Fruit fly (Drosophila melanogaster) whole organism, adult: ENCODE measurements around the gene Taf2.

Experiments
- CG11617 ChIP-seq: fragments of 200-800 bp; sonication (Bioruptor generic); optimal IDR thresholded peaks from 2 replicates; lab custom pipeline; 2017; ENCODE audit warnings: mild to moderate bottlenecking, missing biosample characterization, missing genetic modification reagents, missing genetic modification characterization
- CG12768 ChIP-seq: fragments of 200-800 bp; sonication (Bioruptor generic); optimal IDR thresholded peaks from 2 replicates; lab custom pipeline; 2017; ENCODE audit warnings: missing biosample characterization, missing genetic modification characterization, mild to moderate bottlenecking, moderate library complexity, missing genetic modification reagents
- CG14711 ChIP-seq: fragments of 200-800 bp; sonication (Bioruptor generic); optimal IDR thresholded peaks from 2 replicates; lab custom pipeline; 2018; ENCODE audit warnings: missing biosample characterization, mild to moderate bottlenecking, missing genetic modification characterization, moderate library complexity
- CG1620 ChIP-seq: fragments of 200-800 bp; sonication (Bioruptor generic); optimal IDR thresholded peaks from 2 replicates; lab custom pipeline; 2016; ENCODE audit warnings: missing biosample characterization, missing genetic modification characterization
- CG33017 ChIP-seq: fragments of 200-800 bp; sonication (Bioruptor generic); optimal IDR thresholded peaks from 2 replicates; lab custom pipeline; 2018; ENCODE audit warnings: missing biosample characterization, mild to moderate bottlenecking, missing genetic modification characterization, moderate library complexity
- CG5204 ChIP-seq: fragments of 200-800 bp; sonication (Bioruptor generic); optimal IDR thresholded peaks from 2 replicates; lab custom pipeline; 2016; ENCODE audit warnings: missing biosample characterization, missing genetic modification characterization
- CG7045 ChIP-seq: fragments of 200-800 bp; sonication (Bioruptor generic); optimal IDR thresholded peaks from 2 replicates; lab custom pipeline; 2017; ENCODE audit warnings: missing biosample characterization, mild to moderate bottlenecking, missing genetic modification characterization
- CG7101 ChIP-seq: fragments of 200-800 bp; sonication (Bioruptor generic); optimal IDR thresholded peaks from 2 replicates; lab custom pipeline; 2018; ENCODE audit warnings: missing biosample characterization, mild to moderate bottlenecking, missing genetic modification characterization, moderate library complexity
- Clk ChIP-seq: fragments of 200-800 bp; sonication (Bioruptor generic); optimal IDR thresholded peaks from 2 replicates; lab custom pipeline; 2017; ENCODE audit warnings: missing biosample characterization, missing genetic modification characterization
- Crg-1 ChIP-seq: fragments of 200-800 bp; sonication (Bioruptor generic); optimal IDR thresholded peaks from 2 replicates; lab custom pipeline; 2016; ENCODE audit warnings: missing biosample characterization, missing genetic modification characterization
- Hr96 ChIP-seq: fragments of 200-800 bp; sonication (Bioruptor generic); optimal IDR thresholded peaks from 2 replicates; lab custom pipeline; 2016; ENCODE audit warnings: missing biosample characterization, missing genetic modification characterization
- Mnt ChIP-seq: fragments of 200-800 bp; sonication (Bioruptor generic); optimal IDR thresholded peaks from 2 replicates; lab custom pipeline; 2016; ENCODE audit warnings: missing biosample characterization, mild to moderate bottlenecking, missing genetic modification characterization
- bab1 ChIP-seq: fragments of 200-800 bp; sonication (Bioruptor generic); optimal IDR thresholded peaks from 3 replicates; lab custom pipeline; 2019; ENCODE audit warnings: missing biosample characterization, mild to moderate bottlenecking, missing genetic modification characterization, moderate library complexity
- cic ChIP-seq: fragments of 200-800 bp; sonication (Bioruptor generic); optimal IDR thresholded peaks from 2 replicates; lab custom pipeline; 2017; ENCODE audit warnings: missing biosample characterization, mild to moderate bottlenecking, missing genetic modification characterization, moderate library complexity
- cnc ChIP-seq, 2 experiments: fragments of >200 bp; optimal IDR thresholded peaks; 2 replicates each; lab custom pipeline; 2017
- kay ChIP-seq: fragments of 200-800 bp; sonication (Bioruptor generic); peaks from one replicate; lab custom pipeline; 2016; ENCODE audit warnings: missing biosample characterization, missing genetic modification characterization, borderline replicate concordance
- ovo ChIP-seq: fragments of 200-800 bp; sonication (Bioruptor generic); optimal IDR thresholded peaks from 2 replicates; lab custom pipeline; 2016; ENCODE audit warnings: missing biosample characterization, missing genetic modification characterization
- pad ChIP-seq: fragments of 200-800 bp; sonication (Bioruptor generic); optimal IDR thresholded peaks from 3 replicates; lab custom pipeline; 2017; ENCODE audit warnings: missing biosample characterization, missing genetic modification characterization, mild to moderate bottlenecking, moderate library complexity, missing genetic modification reagents
- tj ChIP-seq: fragments of 200-800 bp; sonication (Bioruptor generic); optimal IDR thresholded peaks from 3 replicates; lab custom pipeline; 2017; ENCODE audit warnings: missing biosample characterization, mild to moderate bottlenecking, missing genetic modification characterization, moderate library complexity
- toe ChIP-seq: fragments of 200-800 bp; sonication (Bioruptor generic); optimal IDR thresholded peaks from 2 replicates; lab custom pipeline; 2016; ENCODE audit warnings: missing biosample characterization, missing genetic modification characterization

Taf2 gene

DNA sequence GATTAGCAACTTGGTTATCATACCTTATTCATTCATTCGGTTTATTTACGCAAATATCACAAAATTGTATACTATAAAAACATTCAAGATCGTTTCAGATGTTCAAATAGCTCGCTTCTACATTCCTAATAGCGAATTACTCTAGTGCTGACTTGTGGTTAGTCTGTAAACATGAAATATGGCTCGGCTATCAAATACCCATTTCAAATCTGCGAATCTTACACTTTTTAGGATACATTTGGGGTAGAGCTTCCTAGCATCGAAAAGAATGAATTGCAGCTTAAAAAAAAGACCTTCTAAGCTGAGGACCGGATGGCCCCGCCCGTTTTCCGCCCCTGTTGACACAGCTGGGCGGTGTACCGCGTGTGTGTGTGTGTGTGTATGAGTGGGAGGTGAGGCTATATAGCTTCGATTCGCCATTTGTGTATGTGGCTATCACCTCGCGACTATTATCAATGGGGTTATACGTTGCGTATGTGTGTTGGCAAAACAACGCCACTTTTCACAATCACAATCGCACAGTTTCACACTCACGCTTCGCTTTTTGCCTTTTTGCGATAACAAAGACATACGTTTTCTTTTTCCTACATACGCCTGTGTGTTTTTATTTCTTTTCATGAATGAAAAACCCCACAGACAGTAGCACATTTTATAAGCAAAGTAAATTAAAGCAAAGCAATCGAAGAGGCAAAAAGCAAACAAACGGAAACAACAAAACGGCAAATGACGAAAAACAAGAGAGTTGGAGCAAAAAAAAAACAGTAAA, 41.7 kb downstream of the Taf2 start:
- TF ChIP-seq Mnt (GFP tag; lab: Kevin White, UChicago) (peak; percentile 36), CG7101 (tag; lab: Kevin White, UChicago) (no peak), Hr96 (GFP tag; lab: Kevin White, UChicago) (no peak), cic (peak; percentile 99)

DNA sequence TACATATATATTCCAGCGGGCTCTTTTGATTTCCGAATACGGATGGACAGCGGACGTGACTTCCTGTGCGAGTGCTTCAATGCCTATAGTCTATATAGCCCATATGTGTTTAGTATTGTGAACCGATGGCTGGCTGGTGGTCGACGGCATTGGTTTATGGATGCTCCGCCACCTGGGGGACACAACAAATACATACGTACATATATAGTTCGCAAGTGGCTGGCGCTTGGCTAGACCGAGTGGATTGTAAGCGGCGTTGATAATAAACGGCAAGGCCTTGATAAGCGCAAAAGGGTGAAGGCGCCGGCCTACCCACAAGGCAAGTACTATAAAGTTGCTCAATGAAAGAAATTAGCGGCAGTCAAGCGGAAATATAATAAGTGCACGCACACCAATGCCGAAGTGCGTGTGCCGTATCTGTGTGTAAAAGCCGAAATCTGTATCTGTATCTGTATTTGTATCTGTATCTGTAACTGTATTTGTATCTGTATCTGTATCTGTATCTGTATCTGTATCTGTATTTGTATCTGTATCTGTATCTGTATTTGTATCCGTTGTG, 42.4 kb downstream of the Taf2 start:
- TF ChIP-seq pad (GFP tag; lab: Kevin White, UChicago) = no peak
- TF ChIP-seq cic = peak; percentile 84

DNA sequence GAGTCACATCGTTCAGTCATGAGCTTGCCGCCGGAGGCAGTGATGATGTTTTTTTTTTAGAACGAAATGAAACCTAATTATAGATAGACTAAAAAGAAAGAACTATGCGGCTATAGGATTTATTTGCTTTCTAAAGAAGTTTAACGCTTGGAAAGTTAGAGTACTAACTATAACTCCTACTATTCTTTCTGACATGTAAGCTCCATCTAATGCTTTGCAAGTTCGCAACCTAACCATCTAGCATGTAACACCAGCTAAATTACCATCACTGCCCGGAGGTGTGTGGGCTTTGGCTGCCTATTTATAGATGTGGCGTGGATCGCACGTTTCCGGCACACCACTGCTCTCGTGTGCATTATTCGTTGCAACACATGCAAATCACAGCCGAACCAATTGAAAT, 46.4 kb downstream of the Taf2 start:
- TF ChIP-seq Mnt (GFP tag; lab: Kevin White, UChicago) (no peak), CG12768 (GFP tag; lab: Kevin White, UChicago) (no peak), toe (GFP tag; lab: Kevin White, UChicago) (no peak), Clk (no peak), bab1 (GFP tag; lab: Kevin White, UChicago) (no peak), pad (GFP tag; lab: Kevin White, UChicago) (no peak), CG33017 (tag; lab: Kevin White, UChicago) (no peak), tj (GFP tag; lab: Kevin White, UChicago) (no peak), CG14711 (tag; lab: Kevin White, UChicago) (no peak), ovo (GFP tag; lab: Kevin White, UChicago) (no peak), CG7045 (GFP tag; lab: Kevin White, UChicago) (no peak), cnc (optimal IDR thresholded peaks at IDR 0.05; lab: Kevin White, UChicago) (no peak), CG11617 (no peak), CG5204 (GFP tag; lab: Kevin White, UChicago) (no peak), kay (GFP tag; lab: Kevin White, UChicago) (no peak), CG1620 (GFP tag; lab: Kevin White, UChicago) (no peak)

DNA sequence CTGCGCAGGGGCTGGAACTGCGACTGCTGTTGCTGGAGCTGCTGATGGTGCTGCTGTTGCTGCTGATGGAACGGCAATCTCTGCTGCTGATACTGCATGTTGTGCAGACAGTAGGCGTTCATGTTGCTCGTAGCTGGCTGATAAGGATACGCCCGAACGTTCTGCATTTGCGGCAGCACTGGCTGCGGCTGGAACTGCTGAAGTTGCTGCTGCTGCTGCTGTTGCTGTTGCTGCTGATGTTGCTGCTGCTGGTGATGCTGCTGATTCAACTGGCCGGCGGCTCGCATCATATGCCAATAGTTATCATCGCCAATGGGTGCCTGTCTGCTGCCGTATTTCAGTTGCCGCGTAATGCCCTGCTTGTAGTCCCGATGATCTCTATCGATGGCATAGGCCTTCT, 47.8 kb downstream of the Taf2 start:
- no peak for TF ChIP-seq CG12768 (GFP tag; lab: Kevin White, UChicago)
- no peak for TF ChIP-seq CG5204 (GFP tag; lab: Kevin White, UChicago)
- no peak for TF ChIP-seq CG33017 (tag; lab: Kevin White, UChicago)
- no peak for TF ChIP-seq cnc (optimal IDR thresholded peaks at IDR 0.05; lab: Kevin White, UChicago)
- no peak for TF ChIP-seq kay (GFP tag; lab: Kevin White, UChicago)
- no peak for TF ChIP-seq Mnt (GFP tag; lab: Kevin White, UChicago)
- no peak for TF ChIP-seq toe (GFP tag; lab: Kevin White, UChicago)
- TF ChIP-seq CG7045 (GFP tag; lab: Kevin White, UChicago) = no peak
- no peak for TF ChIP-seq ovo (GFP tag; lab: Kevin White, UChicago)
- TF ChIP-seq pad (GFP tag; lab: Kevin White, UChicago) = no peak
- no peak for TF ChIP-seq CG11617
- TF ChIP-seq Clk = no peak
- no peak for TF ChIP-seq CG7101 (tag; lab: Kevin White, UChicago)
- TF ChIP-seq cic = no peak
- no peak for TF ChIP-seq Crg-1 (GFP tag; lab: Kevin White, UChicago)

DNA sequence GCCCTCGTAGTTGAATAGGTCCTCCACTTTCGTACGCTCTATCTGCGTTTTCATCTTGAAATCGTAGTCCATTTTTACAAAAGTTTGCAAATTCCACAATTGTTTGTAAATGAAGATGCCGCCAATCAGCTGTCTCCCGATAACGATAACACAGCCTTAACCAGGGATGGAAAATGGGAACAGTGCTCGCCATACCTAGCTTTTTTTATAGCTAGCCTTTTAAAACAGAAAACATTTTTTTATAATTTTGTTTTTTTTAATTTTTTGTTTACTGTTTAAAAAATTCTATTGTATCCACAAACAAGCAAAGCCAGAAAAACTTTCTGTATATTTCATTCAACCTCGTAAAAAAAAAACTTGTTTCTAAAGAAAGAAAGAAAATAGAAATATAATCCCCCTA, 49.9 kb downstream of the Taf2 start, which contains the start of gene Cdk8:
Gene Cdk8, minus strand, starts transcription at position 137 of the 400 bp plus-strand sequence.
- no peak for TF ChIP-seq cnc (optimal IDR thresholded peaks at IDR 0.05; lab: Kevin White, UChicago)
- peak; percentile 5 for TF ChIP-seq CG33017 (tag; lab: Kevin White, UChicago)
- TF ChIP-seq CG14711 (tag; lab: Kevin White, UChicago) = peak; percentile 42
- no peak for TF ChIP-seq pad (GFP tag; lab: Kevin White, UChicago)
- TF ChIP-seq kay (GFP tag; lab: Kevin White, UChicago) = peak; percentile 7
- TF ChIP-seq Mnt (GFP tag; lab: Kevin White, UChicago) = peak; percentile 8
- TF ChIP-seq Crg-1 (GFP tag; lab: Kevin White, UChicago) = no peak
- peak; percentile 24 for TF ChIP-seq bab1 (GFP tag; lab: Kevin White, UChicago)
- TF ChIP-seq toe (GFP tag; lab: Kevin White, UChicago) = no peak
- no peak for TF ChIP-seq CG7045 (GFP tag; lab: Kevin White, UChicago)
- no peak for TF ChIP-seq CG1620 (GFP tag; lab: Kevin White, UChicago)
- no peak for TF ChIP-seq Clk
- no peak for TF ChIP-seq Hr96 (GFP tag; lab: Kevin White, UChicago)
- no peak for TF ChIP-seq ovo (GFP tag; lab: Kevin White, UChicago)
- peak; percentile 0 for TF ChIP-seq CG7101 (tag; lab: Kevin White, UChicago)
- no peak for TF ChIP-seq CG11617
- no peak for TF ChIP-seq CG12768 (GFP tag; lab: Kevin White, UChicago)
- no peak for TF ChIP-seq cic
- TF ChIP-seq CG5204 (GFP tag; lab: Kevin White, UChicago) = no peak
- no peak for TF ChIP-seq tj (GFP tag; lab: Kevin White, UChicago)

DNA sequence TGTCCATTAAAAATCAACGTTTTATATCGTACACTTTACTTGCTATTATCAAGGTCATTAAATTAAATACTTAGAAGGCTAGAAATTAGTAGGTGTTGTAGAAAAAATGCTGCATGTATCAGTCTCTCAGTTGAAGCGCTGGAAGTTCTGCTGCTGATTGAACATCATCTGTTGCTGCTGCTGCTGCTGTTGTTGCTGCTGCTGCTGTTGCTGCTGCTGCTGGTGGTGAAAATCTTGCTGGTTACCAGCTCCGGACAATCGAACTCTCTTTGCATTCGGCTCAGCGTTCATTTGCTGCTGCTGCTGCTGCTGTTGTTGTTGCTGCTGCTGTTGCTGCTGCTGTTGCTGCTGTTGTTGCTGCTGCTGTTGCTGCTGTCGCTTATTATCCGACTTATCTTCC, 51.4 kb downstream of the Taf2 start:
- TF ChIP-seq Crg-1 (GFP tag; lab: Kevin White, UChicago) (no peak), CG7045 (GFP tag; lab: Kevin White, UChicago) (no peak), CG1620 (GFP tag; lab: Kevin White, UChicago) (no peak), toe (GFP tag; lab: Kevin White, UChicago) (no peak), cic (no peak), bab1 (GFP tag; lab: Kevin White, UChicago) (no peak), ovo (GFP tag; lab: Kevin White, UChicago) (no peak), CG7101 (tag; lab: Kevin White, UChicago) (no peak), kay (GFP tag; lab: Kevin White, UChicago) (no peak), CG11617 (no peak), tj (GFP tag; lab: Kevin White, UChicago) (no peak), Mnt (GFP tag; lab: Kevin White, UChicago) (no peak), CG5204 (GFP tag; lab: Kevin White, UChicago) (no peak)
